Fruit fly (Drosophila melanogaster) whole organism, embryonic: Measurements from ENCODE around the gene Cul5.

Experiments used
- CG1024 ChIP-seq: fragments of 200-800 bp; sonication (Bioruptor generic); IDR thresholded peaks from 2 replicates; pipeline ENCODE4 v1.3.6; 2022; ENCODE audit warnings: missing biosample characterization, missing genetic modification characterization
- CG10274 ChIP-seq: fragments of 200-800 bp; sonication (Bioruptor generic); optimal IDR thresholded peaks from 3 replicates; lab custom pipeline; 2017; ENCODE audit warnings: missing biosample characterization, mild to moderate bottlenecking, missing genetic modification characterization
- CG10654 ChIP-seq: fragments of 200-800 bp; sonication (Bioruptor generic); optimal IDR thresholded peaks from 2 replicates; lab custom pipeline; 2016; ENCODE audit warnings: missing biosample characterization, missing genetic modification characterization
- CG11398 ChIP-seq: fragments of 200-800 bp; sonication (Bioruptor generic); optimal IDR thresholded peaks from 2 replicates; lab custom pipeline; 2016; ENCODE audit warnings: missing biosample characterization, missing genetic modification characterization
- CG12659 ChIP-seq: fragments of 200-800 bp; sonication (Bioruptor generic); optimal IDR thresholded peaks from 3 replicates; lab custom pipeline; 2017; ENCODE audit warnings: mild to moderate bottlenecking, missing biosample characterization, missing genetic modification reagents, missing genetic modification characterization
- CG17361 ChIP-seq: fragments of 200-800 bp; sonication (Bioruptor generic); IDR thresholded peaks from 3 replicates; pipeline ENCODE4 v1.3.6; 2022; ENCODE audit warnings: missing biosample characterization, missing genetic modification characterization
- CG17568 ChIP-seq: fragments of 200-800 bp; sonication (Bioruptor generic); optimal IDR thresholded peaks from 2 replicates; lab custom pipeline; 2018; ENCODE audit warnings: missing biosample characterization, mild to moderate bottlenecking, missing genetic modification characterization, moderate library complexity
- CG18262 ChIP-seq: fragments of 200-800 bp; optimal IDR thresholded peaks from 3 replicates; lab custom pipeline; 2019; ENCODE audit warnings: missing biosample characterization, mild to moderate bottlenecking, missing genetic modification characterization, moderate library complexity
- CG1832 ChIP-seq: fragments of 200-800 bp; sonication (Bioruptor generic); optimal IDR thresholded peaks from 2 replicates; lab custom pipeline; 2017; ENCODE audit warnings: missing biosample characterization, mild to moderate bottlenecking, missing genetic modification characterization, inconsistent platforms
- CG2712 ChIP-seq: fragments of 200-800 bp; optimal IDR thresholded peaks from 3 replicates; lab custom pipeline; 2019; ENCODE audit warnings: missing biosample characterization, mild to moderate bottlenecking, missing genetic modification characterization, moderate library complexity
- CG33557 ChIP-seq: fragments of 200-800 bp; sonication (Bioruptor generic); optimal IDR thresholded peaks from 2 replicates; lab custom pipeline; 2019; ENCODE audit warnings: missing biosample characterization, mild to moderate bottlenecking, missing genetic modification characterization, moderate library complexity
- CG3407 ChIP-seq: fragments of 200-800 bp; sonication (Bioruptor generic); optimal IDR thresholded peaks from 2 replicates; lab custom pipeline; 2018; ENCODE audit warnings: missing biosample characterization, mild to moderate bottlenecking, missing genetic modification characterization
- CG4328 ChIP-seq: fragments of 200-800 bp; sonication (Bioruptor generic); optimal IDR thresholded peaks from 3 replicates; lab custom pipeline; 2017; ENCODE audit warnings: missing biosample characterization, missing genetic modification reagents, missing genetic modification characterization
- CG43689 ChIP-seq: fragments of 200-800 bp; sonication (Bioruptor generic); IDR thresholded peaks from 2 replicates; pipeline ENCODE4 v1.3.6; 2022; ENCODE audit warnings: missing biosample characterization, missing genetic modification characterization
- CG4617 ChIP-seq: fragments of 200-800 bp; sonication (Bioruptor generic); optimal IDR thresholded peaks from 3 replicates; lab custom pipeline; 2016; ENCODE audit warnings: missing biosample characterization, missing genetic modification characterization, borderline replicate concordance
- CG7556 ChIP-seq: fragments of 200-800 bp; sonication (Bioruptor generic); optimal IDR thresholded peaks from 2 replicates; lab custom pipeline; 2017; ENCODE audit warnings: missing biosample characterization, mild to moderate bottlenecking, missing genetic modification characterization
- CG7839 ChIP-seq: fragments of 200-800 bp; sonication (Bioruptor generic); optimal IDR thresholded peaks from 3 replicates; lab custom pipeline; 2018; ENCODE audit warnings: missing biosample characterization, mild to moderate bottlenecking, missing genetic modification characterization, moderate library complexity
- CG9876 ChIP-seq: fragments of 200-800 bp; sonication (Bioruptor generic); optimal IDR thresholded peaks from 2 replicates; lab custom pipeline; 2016; ENCODE audit warnings: missing biosample characterization, missing genetic modification characterization
- Ets65A ChIP-seq: fragments of 200-800 bp; sonication (Bioruptor generic); peaks from one replicate; lab custom pipeline; 2016; ENCODE audit warnings: missing biosample characterization, missing genetic modification characterization
- H2.0 ChIP-seq: fragments of 200-800 bp; sonication (Bioruptor generic); IDR thresholded peaks from 2 replicates; pipeline ENCODE4 v1.3.6; 2022; ENCODE audit warnings: missing biosample characterization, missing genetic modification characterization
- HLHmδ ChIP-seq: fragments of 200-800 bp; sonication (Bioruptor generic); optimal IDR thresholded peaks from 2 replicates; lab custom pipeline; 2018; ENCODE audit warnings: missing biosample characterization, mild to moderate bottlenecking, missing genetic modification characterization, moderate library complexity
- Max ChIP-seq: fragments of 200-800 bp; sonication (Bioruptor generic); optimal IDR thresholded peaks from 2 replicates; lab custom pipeline; 2016; ENCODE audit warnings: missing biosample characterization, mild to moderate bottlenecking, missing genetic modification characterization
- Med ChIP-seq: fragments of 200-800 bp; sonication (Bioruptor generic); peaks from one replicate; lab custom pipeline; 2016; ENCODE audit warnings: missing biosample characterization, missing genetic modification characterization, mild to moderate bottlenecking, inconsistent platforms, moderate library complexity
- NC2β ChIP-seq: fragments of 200-800 bp; sonication (Bioruptor generic); optimal IDR thresholded peaks from 2 replicates; lab custom pipeline; 2016; ENCODE audit warnings: missing biosample characterization, missing genetic modification characterization
- NK7.1 ChIP-seq: fragments of 200-800 bp; sonication (Bioruptor generic); optimal IDR thresholded peaks from 3 replicates; lab custom pipeline; 2016; ENCODE audit warnings: missing biosample characterization, missing genetic modification characterization
- Nf-YB ChIP-seq: fragments of 200-800 bp; sonication (Bioruptor generic); optimal IDR thresholded peaks from 3 replicates; lab custom pipeline; 2019; ENCODE audit warnings: missing biosample characterization, mild to moderate bottlenecking, missing genetic modification characterization, moderate library complexity
- Nf-YC ChIP-seq: fragments of 200-800 bp; optimal IDR thresholded peaks from 3 replicates; lab custom pipeline; 2019; ENCODE audit warnings: missing biosample characterization, mild to moderate bottlenecking, missing genetic modification characterization, moderate library complexity
- Ravus ChIP-seq: fragments of 200-800 bp; sonication (Bioruptor generic); IDR thresholded peaks from 2 replicates; pipeline ENCODE4 v1.3.6; 2022; ENCODE audit warnings: missing biosample characterization, missing genetic modification characterization
- Xbp1 ChIP-seq: fragments of 200-800 bp; sonication (Bioruptor generic); optimal IDR thresholded peaks from 3 replicates; lab custom pipeline; 2016; ENCODE audit warnings: missing biosample characterization, mild to moderate bottlenecking, missing genetic modification characterization
- ab ChIP-seq: fragments of 200-800 bp; sonication (Bioruptor generic); optimal IDR thresholded peaks from 2 replicates; lab custom pipeline; 2016; ENCODE audit warnings: missing biosample characterization, missing genetic modification characterization
- bab2 ChIP-seq: fragments of 200-800 bp; sonication (Bioruptor generic); optimal IDR thresholded peaks from 2 replicates; lab custom pipeline; 2016; ENCODE audit warnings: missing biosample characterization, missing genetic modification characterization
- btn ChIP-seq: fragments of 200-800 bp; sonication (Bioruptor generic); optimal IDR thresholded peaks from 2 replicates; lab custom pipeline; 2016; ENCODE audit warnings: missing biosample characterization, missing genetic modification characterization
- dm ChIP-seq: fragments of 200-800 bp; sonication (Bioruptor generic); optimal IDR thresholded peaks from 3 replicates; lab custom pipeline; 2016; ENCODE audit warnings: missing biosample characterization, missing genetic modification characterization
- dmrt99B ChIP-seq: fragments of 200-800 bp; sonication (Bioruptor generic); optimal IDR thresholded peaks from 2 replicates; lab custom pipeline; 2018; ENCODE audit warnings: missing biosample characterization, mild to moderate bottlenecking, missing genetic modification characterization, moderate library complexity
- exex ChIP-seq: fragments of 200-800 bp; sonication (Bioruptor generic); optimal IDR thresholded peaks from 4 replicates; lab custom pipeline; 2018; ENCODE audit warnings: missing biosample characterization, mild to moderate bottlenecking, missing genetic modification characterization, moderate library complexity
- fd96Cb ChIP-seq: fragments of 200-800 bp; sonication (Bioruptor generic); optimal IDR thresholded peaks from 2 replicates; lab custom pipeline; 2018; ENCODE audit warnings: missing biosample characterization, mild to moderate bottlenecking, missing genetic modification characterization, moderate library complexity
- fu2 ChIP-seq: fragments of 200-800 bp; sonication (Bioruptor generic); optimal IDR thresholded peaks from 2 replicates; lab custom pipeline; 2016; ENCODE audit warnings: missing biosample characterization, missing genetic modification characterization
- ham ChIP-seq: fragments of 200-800 bp; sonication (Bioruptor generic); IDR thresholded peaks from 2 replicates; pipeline ENCODE4 v1.3.6; 2022; ENCODE audit warnings: missing biosample characterization, missing genetic modification characterization
- hb ChIP-seq: fragments of 200-800 bp; sonication (Bioruptor generic); IDR thresholded peaks from 3 replicates; pipeline ENCODE4 v1.3.6; 2022; ENCODE audit warnings: missing biosample characterization, missing genetic modification characterization; ENCODE audit not compliant: partially characterized antibody
- mam ChIP-seq: fragments of 200-800 bp; sonication (Bioruptor generic); optimal IDR thresholded peaks from 3 replicates; lab custom pipeline; 2016; ENCODE audit warnings: missing biosample characterization, missing genetic modification characterization
- pb ChIP-seq: fragments of 200-800 bp; sonication (Bioruptor generic); optimal IDR thresholded peaks from 3 replicates; lab custom pipeline; 2016; ENCODE audit warnings: missing biosample characterization, missing genetic modification characterization
- pros ChIP-seq: fragments of 200-800 bp; sonication (Bioruptor generic); optimal IDR thresholded peaks from 3 replicates; lab custom pipeline; 2019; ENCODE audit warnings: missing biosample characterization, mild to moderate bottlenecking, missing genetic modification characterization, moderate library complexity
- psq ChIP-seq: fragments of 200-800 bp; sonication (Bioruptor generic); optimal IDR thresholded peaks from 2 replicates; lab custom pipeline; 2017; ENCODE audit warnings: missing biosample characterization, missing genetic modification characterization
- ranshi ChIP-seq: fragments of 200-800 bp; sonication (Bioruptor generic); IDR thresholded peaks from 2 replicates; pipeline ENCODE4 v1.3.6; 2022; ENCODE audit warnings: missing biosample characterization, missing genetic modification characterization
- seq ChIP-seq: fragments of 200-800 bp; sonication (Bioruptor generic); IDR thresholded peaks from 2 replicates; pipeline ENCODE4 v1.3.6; 2022; ENCODE audit warnings: missing biosample characterization, missing genetic modification characterization
- toy ChIP-seq: fragments of 200-800 bp; sonication (Bioruptor generic); IDR thresholded peaks from 2 replicates; pipeline ENCODE4 v1.3.6; 2022; ENCODE audit warnings: missing biosample characterization, missing genetic modification characterization
- tx ChIP-seq: fragments of 200-800 bp; sonication (Bioruptor generic); optimal IDR thresholded peaks from 2 replicates; lab custom pipeline; 2016; ENCODE audit warnings: missing biosample characterization, missing genetic modification characterization
- unc-4 ChIP-seq: fragments of 200-800 bp; sonication (Bioruptor generic); IDR thresholded peaks from 2 replicates; pipeline ENCODE4 v1.3.6; 2022; ENCODE audit warnings: missing biosample characterization, missing genetic modification characterization; ENCODE audit not compliant: partially characterized antibody
- zfh1 ChIP-seq: fragments of 200-800 bp; sonication (Bioruptor generic); IDR thresholded peaks from 3 replicates; pipeline ENCODE4 v1.3.6; 2022; ENCODE audit warnings: missing biosample characterization, missing genetic modification characterization
- zfh2 ChIP-seq: fragments of 200-800 bp; sonication (Bioruptor generic); optimal IDR thresholded peaks from 2 replicates; lab custom pipeline; 2016; ENCODE audit warnings: missing biosample characterization, missing genetic modification characterization

Cul5 gene

DNA sequence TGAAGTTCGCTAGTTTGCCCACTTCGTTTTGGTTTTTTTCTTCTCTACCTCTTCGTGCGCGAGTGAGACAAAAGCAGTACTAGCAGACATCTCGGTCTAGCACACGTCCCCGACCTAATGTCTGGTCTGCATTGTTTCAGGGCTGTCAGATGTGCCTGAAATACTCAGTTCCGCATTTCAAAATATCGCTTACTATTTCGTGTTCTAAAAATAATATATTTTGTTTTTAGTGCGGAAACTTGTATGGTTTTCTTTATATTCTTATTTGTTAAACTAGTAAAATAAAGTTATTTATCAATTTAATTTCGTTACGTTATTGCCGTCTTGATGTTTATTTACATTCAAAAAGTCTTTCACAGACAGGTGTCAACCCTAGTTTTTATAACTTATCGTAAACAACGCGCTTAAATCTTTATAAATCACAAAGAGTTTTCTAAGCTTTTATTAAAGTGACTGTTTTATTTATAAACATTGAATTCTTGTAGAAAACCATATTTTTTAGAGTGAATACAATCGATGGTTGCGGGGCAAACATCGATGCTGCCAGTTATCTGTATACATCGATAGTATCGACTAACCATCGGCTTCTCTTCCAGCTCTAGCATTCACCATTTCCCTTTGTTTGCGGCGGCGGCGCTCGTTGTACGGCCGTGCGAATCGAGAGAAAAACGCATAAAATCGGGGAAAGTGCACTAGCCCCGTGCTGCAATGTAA is 589 bp upstream of the Cul5 start (continued):
- peak; percentile 21 for TF ChIP-seq CG10274
- peak; percentile 30 for TF ChIP-seq zfh2 (GFP tag; lab: Kevin White, UChicago)
- TF ChIP-seq dmrt99B = peak; percentile 74
- TF ChIP-seq seq (GFP tag; lab: Robert Waterston, UW) = no peak
- TF ChIP-seq H2.0 = no peak
- peak; percentile 65 for TF ChIP-seq mam (GFP tag; lab: Kevin White, UChicago)
- TF ChIP-seq Ravus (GFP tag; lab: Robert Waterston, UW) = no peak
- TF ChIP-seq btn (GFP tag; lab: Kevin White, UChicago) = peak; percentile 10
- TF ChIP-seq CG7556 (GFP tag; lab: Kevin White, UChicago) = peak; percentile 84
- TF ChIP-seq Xbp1 (GFP tag; lab: Kevin White, UChicago) = peak; percentile 50
- TF ChIP-seq psq (GFP tag; lab: Kevin White, UChicago) = peak; percentile 3
- peak; percentile 22 for TF ChIP-seq NK7.1 (GFP tag; lab: Kevin White, UChicago)
- TF ChIP-seq pros = no peak
- TF ChIP-seq CG17568 (GFP tag; lab: Kevin White, UChicago) = peak; percentile 22
- TF ChIP-seq fu2 (GFP tag; lab: Kevin White, UChicago) = peak; percentile 37
- no peak for TF ChIP-seq ranshi
- TF ChIP-seq dm (GFP tag; lab: Kevin White, UChicago) = peak; percentile 14
- TF ChIP-seq Ets65A (GFP tag; lab: Kevin White, UChicago) = peak; percentile 97
- peak; percentile 84 for TF ChIP-seq CG18262 (tag; lab: Kevin White, UChicago)
- peak; percentile 52 for TF ChIP-seq CG33557
- peak; percentile 41 for TF ChIP-seq CG10654 (GFP tag; lab: Kevin White, UChicago)
- peak; percentile 27 for TF ChIP-seq Nf-YB (GFP tag; lab: Kevin White, UChicago)
- TF ChIP-seq bab2 = peak; percentile 52
- peak; percentile 80 for TF ChIP-seq CG7839
- no peak for TF ChIP-seq hb (GFP tag; lab: Robert Waterston, UW)
- peak; percentile 14 for TF ChIP-seq CG9876 (GFP tag; lab: Kevin White, UChicago)
- peak; percentile 49 for TF ChIP-seq CG11398 (GFP tag; lab: Kevin White, UChicago)
- peak; percentile 31 for TF ChIP-seq HLHmδ (GFP tag; lab: Kevin White, UChicago)
- TF ChIP-seq exex (tag; lab: Kevin White, UChicago) = peak; percentile 13
- no peak for TF ChIP-seq zfh1
- peak; percentile 45 for TF ChIP-seq Max (GFP tag; lab: Kevin White, UChicago)
- no peak for TF ChIP-seq toy (GFP tag; lab: Robert Waterston, UW)
- TF ChIP-seq CG43689 (GFP tag; lab: Robert Waterston, UW) = no peak
- TF ChIP-seq fd96Cb (tag; lab: Kevin White, UChicago) = peak; percentile 75
- TF ChIP-seq unc-4 (GFP tag; lab: Robert Waterston, UW) = no peak
- peak; percentile 28 for TF ChIP-seq tx (GFP tag; lab: Kevin White, UChicago)
- TF ChIP-seq CG4617 (GFP tag; lab: Kevin White, UChicago) = peak; percentile 77
- peak; percentile 4 for TF ChIP-seq NC2β (GFP tag; lab: Kevin White, UChicago)
- TF ChIP-seq CG1024 (GFP tag; lab: Robert Waterston, UW) = no peak
- TF ChIP-seq CG12659 (GFP tag; lab: Kevin White, UChicago) = peak; percentile 74
- peak; percentile 70 for TF ChIP-seq CG4328 (GFP tag; lab: Kevin White, UChicago)
- no peak for TF ChIP-seq ham
- TF ChIP-seq CG1832 (GFP tag; lab: Kevin White, UChicago) = peak; percentile 87
- TF ChIP-seq pb = no peak
- peak; percentile 82 for TF ChIP-seq CG2712 (tag; lab: Kevin White, UChicago)
- peak; percentile 89 for TF ChIP-seq Med (GFP tag; lab: Kevin White, UChicago)
- no peak for TF ChIP-seq ab (GFP tag; lab: Kevin White, UChicago)
- TF ChIP-seq CG3407 (GFP tag; lab: Kevin White, UChicago) = peak; percentile 48
- TF ChIP-seq Nf-YC = peak; percentile 72
- TF ChIP-seq CG17361 (GFP tag; lab: Robert Waterston, UW) = no peak
